Worm (Caenorhabditis elegans): Measurements from ENCODE around the gene let-19.

DNA sequence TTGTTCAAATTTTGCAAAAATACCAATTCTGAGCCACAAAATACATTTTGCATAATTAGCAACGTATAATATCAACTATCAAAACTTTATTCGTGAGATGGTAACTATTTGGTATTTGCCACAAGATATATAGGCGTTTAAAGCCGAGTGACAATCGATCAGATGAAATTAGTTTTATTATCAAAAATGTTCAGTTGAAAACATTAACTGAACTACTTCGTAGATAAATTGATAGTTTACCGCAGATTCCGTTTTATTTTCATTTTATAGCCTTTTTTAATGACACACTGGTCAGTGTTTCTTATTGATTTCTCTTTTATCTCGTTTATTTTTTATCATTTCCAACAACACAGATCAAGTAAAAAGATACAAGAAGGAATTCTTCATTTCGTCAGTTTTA lies 46.5 kb downstream of the let-19 start:
- no peak for TF ChIP-seq him-1 (tag; optimal IDR thresholded peaks at IDR 0.05)
- TF ChIP-seq dao-5 (tag; optimal IDR thresholded peaks at IDR 0.05): no peak
